Worm (Caenorhabditis elegans): Measurements from ENCODE around the gene C15B12.8.

C15B12.8 gene

DNA sequence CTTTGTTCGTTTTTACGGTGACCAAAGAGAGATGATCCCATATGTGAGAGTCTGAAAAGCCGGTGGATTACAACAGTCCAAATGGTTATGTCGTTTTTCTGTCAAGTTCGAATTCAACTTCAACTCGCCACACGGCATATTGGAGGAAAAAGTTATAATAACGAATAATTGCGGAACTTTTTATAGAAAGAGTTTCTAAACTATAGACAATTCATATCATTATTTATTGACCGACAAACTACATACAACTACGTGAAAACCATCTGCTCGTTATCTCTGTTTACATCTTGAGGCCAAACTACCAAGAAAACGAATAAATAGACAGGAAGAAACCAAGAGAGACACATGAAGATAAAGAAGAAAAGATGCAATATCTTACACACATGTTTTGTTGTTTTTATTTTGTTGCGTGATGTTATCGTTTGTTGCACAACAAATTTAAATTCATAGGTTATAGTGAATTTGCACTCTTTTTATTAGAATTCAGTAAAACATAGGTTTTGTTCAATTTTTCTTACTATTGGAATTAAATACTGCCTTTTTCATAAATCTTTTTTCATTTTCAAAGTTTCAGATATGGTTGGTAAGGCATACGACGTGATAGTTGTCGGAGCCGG, at the start of gene C15B12.8, which contains the start of gene C15B12.4:
Gene C15B12.8, plus strand, starts transcription at position 567 of the 617 bp plus-strand sequence.
Gene C15B12.4, minus strand, starts transcription at position 51 of the 617 bp plus-strand sequence.
- no peak for TF ChIP-seq klf-2 (GFP tag; conservative IDR thresholded peaks at IDR 0.05)
- TF ChIP-seq T22C8.4 (GFP tag; IDR thresholded peaks at IDR 0.05) = no peak
- no peak for TF ChIP-seq ztf-29 (GFP tag; IDR thresholded peaks at IDR 0.05)
- no peak for TF ChIP-seq med-1 (GFP tag; optimal IDR thresholded peaks at IDR 0.05; ENCODE audit: insufficient read depth)
- TF ChIP-seq cog-1 (tag; optimal IDR thresholded peaks at IDR 0.05) = no peak
- TF ChIP-seq ref-1 (GFP tag; conservative IDR thresholded peaks at IDR 0.05) = no peak
- TF ChIP-seq ztf-23 (GFP tag; IDR thresholded peaks at IDR 0.05) = no peak
- no peak for TF ChIP-seq flt-1 (GFP tag; IDR thresholded peaks at IDR 0.05)
- TF ChIP-seq tab-1 (GFP tag; IDR thresholded peaks at IDR 0.05) = no peak

DNA sequence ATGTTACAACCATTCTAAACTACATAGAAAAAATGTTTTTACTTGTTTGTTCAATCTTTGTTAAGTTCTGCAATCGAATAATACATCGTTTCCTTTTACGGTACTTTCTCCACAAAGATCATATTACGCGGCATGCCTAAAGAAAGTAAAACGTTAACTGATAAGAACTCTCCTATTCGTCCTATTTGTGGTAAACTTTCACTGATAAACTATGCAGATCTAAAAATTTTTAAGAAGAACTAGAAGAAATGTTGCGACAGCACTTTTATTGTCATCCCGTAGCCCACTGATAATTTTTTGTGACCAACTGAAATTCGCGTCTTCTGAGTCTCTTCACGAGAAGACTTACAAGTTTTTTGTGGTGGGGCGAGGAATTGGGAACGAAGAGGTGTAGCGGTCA, 46.9 kb upstream of the C15B12.8 start:
- no peak for TF ChIP-seq tab-1 (GFP tag; IDR thresholded peaks at IDR 0.05)
- no peak for TF ChIP-seq ztf-29 (GFP tag; IDR thresholded peaks at IDR 0.05)
- no peak for TF ChIP-seq klf-2 (GFP tag; conservative IDR thresholded peaks at IDR 0.05)
- TF ChIP-seq ref-1 (GFP tag; conservative IDR thresholded peaks at IDR 0.05) = no peak
- no peak for TF ChIP-seq cog-1 (tag; optimal IDR thresholded peaks at IDR 0.05)
- TF ChIP-seq ztf-23 (GFP tag; IDR thresholded peaks at IDR 0.05) = no peak
- no peak for TF ChIP-seq flt-1 (GFP tag; IDR thresholded peaks at IDR 0.05)
- no peak for TF ChIP-seq med-1 (GFP tag; optimal IDR thresholded peaks at IDR 0.05; ENCODE audit: insufficient read depth)
- no peak for TF ChIP-seq T22C8.4 (GFP tag; IDR thresholded peaks at IDR 0.05)

DNA sequence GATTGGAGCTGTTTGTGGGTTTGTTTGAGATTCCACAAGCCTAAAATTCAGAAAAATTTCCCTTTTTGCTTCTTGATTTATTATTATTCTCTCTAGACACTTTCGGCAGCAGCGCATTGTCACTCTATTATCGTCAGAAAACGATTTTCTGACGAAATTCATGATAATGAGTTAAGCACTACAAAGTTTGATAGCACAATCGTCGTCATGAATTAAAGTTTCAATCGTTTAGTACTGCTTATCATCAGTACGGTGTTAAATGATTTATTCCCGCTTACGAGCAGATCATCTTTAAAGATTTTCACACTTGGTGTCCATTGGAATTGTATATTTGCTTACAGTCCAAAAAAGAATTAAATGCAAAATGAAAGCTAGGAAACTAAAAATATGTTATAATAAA, 44.5 kb upstream of the C15B12.8 start:
- TF ChIP-seq ref-1 (GFP tag; conservative IDR thresholded peaks at IDR 0.05) (no peak), T22C8.4 (GFP tag; IDR thresholded peaks at IDR 0.05) (no peak), med-1 (GFP tag; optimal IDR thresholded peaks at IDR 0.05; ENCODE audit: insufficient read depth) (no peak), cog-1 (tag; optimal IDR thresholded peaks at IDR 0.05) (no peak), flt-1 (GFP tag; IDR thresholded peaks at IDR 0.05) (no peak), tab-1 (GFP tag; IDR thresholded peaks at IDR 0.05) (no peak), ztf-23 (GFP tag; IDR thresholded peaks at IDR 0.05) (no peak), klf-2 (GFP tag; conservative IDR thresholded peaks at IDR 0.05) (no peak), ztf-29 (GFP tag; IDR thresholded peaks at IDR 0.05) (no peak)

DNA sequence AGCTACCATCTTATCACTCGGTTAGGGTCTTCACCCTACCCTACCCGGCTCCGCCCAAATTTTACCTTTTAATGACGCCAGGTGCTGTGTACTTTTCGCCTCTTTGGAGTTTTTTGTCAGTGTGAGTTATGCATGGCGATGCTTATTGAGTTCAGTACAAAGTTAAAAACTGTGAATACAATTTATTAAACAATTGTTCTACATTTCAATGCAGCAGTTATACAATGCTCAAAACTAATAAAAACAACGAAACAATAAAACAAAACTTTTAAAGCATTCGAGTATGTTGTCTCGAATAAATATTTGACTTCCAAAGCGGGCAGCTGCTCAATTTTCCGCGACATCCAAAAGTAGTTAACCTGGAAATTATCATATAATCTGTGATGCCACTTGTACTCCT, 43.6 kb upstream of the C15B12.8 start, which contains the start of gene ctsa-2:
Gene ctsa-2, minus strand, starts transcription at position 101 of the 400 bp plus-strand sequence.
- TF ChIP-seq cog-1 (tag; optimal IDR thresholded peaks at IDR 0.05) (no peak), ztf-23 (GFP tag; IDR thresholded peaks at IDR 0.05) (no peak), klf-2 (GFP tag; conservative IDR thresholded peaks at IDR 0.05) (no peak), flt-1 (GFP tag; IDR thresholded peaks at IDR 0.05) (no peak), med-1 (GFP tag; optimal IDR thresholded peaks at IDR 0.05; ENCODE audit: insufficient read depth) (no peak), T22C8.4 (GFP tag; IDR thresholded peaks at IDR 0.05) (no peak), tab-1 (GFP tag; IDR thresholded peaks at IDR 0.05) (no peak), ref-1 (GFP tag; conservative IDR thresholded peaks at IDR 0.05) (no peak), ztf-29 (GFP tag; IDR thresholded peaks at IDR 0.05) (no peak)

DNA sequence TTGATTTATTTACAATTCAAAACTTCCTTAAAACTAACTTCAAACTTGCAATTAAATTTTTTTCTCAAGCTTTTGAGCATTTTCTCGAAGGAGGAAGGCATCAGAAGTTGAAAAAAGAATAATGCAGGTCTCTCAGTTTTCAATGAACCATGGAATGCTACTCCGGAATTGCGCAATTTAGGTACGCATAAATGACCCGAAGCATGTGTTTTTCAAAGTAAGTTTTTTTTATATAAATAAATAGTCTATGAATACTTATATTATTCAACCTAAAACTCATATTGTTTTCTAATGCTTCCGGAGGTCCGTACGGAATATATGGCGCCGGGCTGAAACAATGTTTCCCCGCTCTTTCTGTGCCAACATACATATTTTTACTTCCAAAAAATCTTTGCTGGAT, 40.4 kb upstream of the C15B12.8 start, which contains the start of gene K10C2.2:
Gene K10C2.2, minus strand, starts transcription at position 101 of the 400 bp plus-strand sequence.
- TF ChIP-seq ztf-23 (GFP tag; IDR thresholded peaks at IDR 0.05) (no peak), tab-1 (GFP tag; IDR thresholded peaks at IDR 0.05) (no peak), flt-1 (GFP tag; IDR thresholded peaks at IDR 0.05) (no peak), ztf-29 (GFP tag; IDR thresholded peaks at IDR 0.05) (no peak)

DNA sequence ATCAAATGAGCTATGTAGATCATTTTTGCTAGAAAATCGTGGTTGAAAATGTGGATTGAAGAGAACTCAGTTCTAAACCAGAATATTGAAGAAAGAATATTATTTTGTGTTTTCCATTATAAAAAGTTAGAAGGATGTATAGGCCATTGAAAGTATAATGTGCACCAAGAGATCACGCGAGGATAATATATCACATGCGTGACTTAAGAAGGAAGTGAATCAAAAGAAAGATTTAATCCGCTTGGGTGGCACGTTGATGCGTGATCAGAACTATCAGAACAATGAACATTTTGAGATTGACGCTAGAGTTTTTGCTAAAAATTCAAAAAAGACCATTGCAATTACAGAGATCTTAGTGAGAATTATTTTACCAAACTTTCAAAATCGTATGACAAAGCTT, 38.3 kb upstream of the C15B12.8 start:
- TF ChIP-seq ref-1 (GFP tag; conservative IDR thresholded peaks at IDR 0.05) = no peak

DNA sequence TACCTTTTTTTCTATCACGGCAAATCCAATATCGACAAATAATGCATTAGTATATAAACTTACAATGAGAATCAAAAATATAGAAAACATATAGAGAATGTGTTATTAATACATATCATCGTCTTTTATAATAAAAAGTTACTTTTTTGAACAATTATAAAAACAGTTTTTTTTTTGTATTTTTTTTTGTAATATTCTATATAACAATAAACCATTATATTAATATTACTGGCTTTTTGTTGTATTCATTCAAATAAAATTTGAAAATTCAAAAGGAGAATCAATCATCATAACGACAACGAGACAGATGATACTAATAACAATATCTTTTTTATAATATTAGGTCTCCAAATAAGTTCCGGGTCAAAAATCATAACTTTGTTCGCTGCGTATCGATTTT, 36.5 kb upstream of the C15B12.8 start, which contains the start of gene K10C2.8:
Gene K10C2.8, minus strand, starts transcription at position 101 of the 400 bp plus-strand sequence.
- TF ChIP-seq ztf-23 (GFP tag; IDR thresholded peaks at IDR 0.05) (no peak), flt-1 (GFP tag; IDR thresholded peaks at IDR 0.05) (no peak), ztf-29 (GFP tag; IDR thresholded peaks at IDR 0.05) (no peak), T22C8.4 (GFP tag; IDR thresholded peaks at IDR 0.05) (no peak), ref-1 (GFP tag; conservative IDR thresholded peaks at IDR 0.05) (no peak), med-1 (GFP tag; optimal IDR thresholded peaks at IDR 0.05; ENCODE audit: insufficient read depth) (no peak), tab-1 (GFP tag; IDR thresholded peaks at IDR 0.05) (no peak), klf-2 (GFP tag; conservative IDR thresholded peaks at IDR 0.05) (no peak), cog-1 (tag; optimal IDR thresholded peaks at IDR 0.05) (no peak)

DNA sequence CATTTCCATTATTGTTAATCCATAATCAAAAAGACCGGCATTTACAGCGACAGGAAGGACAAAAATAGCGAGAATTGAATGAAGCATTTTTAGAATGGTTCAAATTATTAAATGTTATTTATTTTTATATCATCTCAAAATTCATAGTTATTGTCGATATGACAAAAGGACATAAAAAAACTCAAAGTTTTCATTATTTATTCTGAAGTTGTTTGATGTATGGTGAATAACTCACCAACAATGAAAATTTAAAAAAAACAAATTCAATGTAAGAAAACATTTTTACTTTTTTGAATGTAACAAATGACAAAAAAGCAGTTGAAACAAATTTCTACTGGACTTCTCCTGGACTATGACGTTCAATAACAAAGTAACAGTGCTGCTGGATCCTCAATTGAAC, 33.6 kb upstream of the C15B12.8 start, which contains the start of gene K10C2.14:
Gene K10C2.14, minus strand, starts transcription at position 101 of the 400 bp plus-strand sequence.
- no peak for TF ChIP-seq ref-1 (GFP tag; conservative IDR thresholded peaks at IDR 0.05)
- no peak for TF ChIP-seq ztf-23 (GFP tag; IDR thresholded peaks at IDR 0.05)
- TF ChIP-seq T22C8.4 (GFP tag; IDR thresholded peaks at IDR 0.05) = no peak
- TF ChIP-seq flt-1 (GFP tag; IDR thresholded peaks at IDR 0.05) = no peak
- no peak for TF ChIP-seq med-1 (GFP tag; optimal IDR thresholded peaks at IDR 0.05; ENCODE audit: insufficient read depth)
- TF ChIP-seq ztf-29 (GFP tag; IDR thresholded peaks at IDR 0.05) = no peak
- no peak for TF ChIP-seq klf-2 (GFP tag; conservative IDR thresholded peaks at IDR 0.05)
- no peak for TF ChIP-seq tab-1 (GFP tag; IDR thresholded peaks at IDR 0.05)
- no peak for TF ChIP-seq cog-1 (tag; optimal IDR thresholded peaks at IDR 0.05)

DNA sequence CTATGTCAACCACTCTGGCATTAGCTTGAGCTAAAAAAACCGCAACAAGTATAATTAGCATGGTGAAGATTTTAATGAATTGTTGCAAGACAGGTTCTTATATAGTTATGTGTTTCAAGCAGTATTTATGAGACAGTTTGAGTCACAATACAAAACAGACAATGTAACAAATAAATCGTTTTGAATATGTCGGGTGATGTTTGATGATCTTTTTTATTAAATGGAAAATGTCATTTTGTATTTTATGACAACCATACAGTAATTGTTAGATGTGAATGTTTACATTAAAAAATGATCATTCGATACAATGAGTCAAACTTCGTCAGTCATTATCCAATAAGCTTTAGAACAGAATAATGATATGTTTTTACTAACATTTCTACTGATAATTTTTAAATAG, 30.7 kb upstream of the C15B12.8 start, which contains the start of gene K10C2.7:
Gene K10C2.7, minus strand, starts transcription at position 101 of the 400 bp plus-strand sequence.
- TF ChIP-seq T22C8.4 (GFP tag; IDR thresholded peaks at IDR 0.05) = no peak
- no peak for TF ChIP-seq ref-1 (GFP tag; conservative IDR thresholded peaks at IDR 0.05)
- TF ChIP-seq klf-2 (GFP tag; conservative IDR thresholded peaks at IDR 0.05) = no peak
- no peak for TF ChIP-seq med-1 (GFP tag; optimal IDR thresholded peaks at IDR 0.05; ENCODE audit: insufficient read depth)
- TF ChIP-seq cog-1 (tag; optimal IDR thresholded peaks at IDR 0.05) = no peak
- no peak for TF ChIP-seq flt-1 (GFP tag; IDR thresholded peaks at IDR 0.05)
- no peak for TF ChIP-seq ztf-29 (GFP tag; IDR thresholded peaks at IDR 0.05)
- TF ChIP-seq tab-1 (GFP tag; IDR thresholded peaks at IDR 0.05) = no peak
- no peak for TF ChIP-seq ztf-23 (GFP tag; IDR thresholded peaks at IDR 0.05)

DNA sequence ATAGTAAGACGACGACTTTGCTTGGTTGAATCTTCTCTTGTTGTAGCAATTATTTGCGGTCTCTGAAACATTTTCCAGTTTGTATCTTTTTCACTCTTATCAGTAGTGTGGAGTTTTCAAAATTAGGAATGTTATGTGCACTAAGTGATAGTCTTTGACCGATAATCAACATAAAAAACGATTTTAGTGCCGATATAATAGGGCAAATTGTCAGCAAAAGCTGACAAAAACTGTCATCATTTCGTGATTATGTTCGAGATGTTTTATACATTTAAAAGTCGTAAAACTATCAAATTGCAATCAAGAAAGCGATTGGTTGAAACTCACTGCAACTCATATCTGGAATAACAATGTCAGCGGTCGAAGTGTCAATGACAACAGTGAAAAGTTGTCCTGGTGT, 28.8 kb upstream of the C15B12.8 start:
- no peak for TF ChIP-seq klf-2 (GFP tag; conservative IDR thresholded peaks at IDR 0.05)
- TF ChIP-seq ztf-23 (GFP tag; IDR thresholded peaks at IDR 0.05) = no peak
- TF ChIP-seq ztf-29 (GFP tag; IDR thresholded peaks at IDR 0.05) = no peak
- no peak for TF ChIP-seq tab-1 (GFP tag; IDR thresholded peaks at IDR 0.05)
